Worm (Caenorhabditis elegans) whole organism, early embryonic: Measurements from ENCODE around the gene col-171.

Source experiments
- B0310.2 ChIP-seq: sonication (generic microtip); optimal IDR thresholded peaks from 2 replicates; lab custom pipeline; 2016; ENCODE audit warnings: mild to moderate bottlenecking, missing genetic modification characterization, missing compliant biosample characterization
- F13C5.2 ChIP-seq: sonication (generic microtip); optimal IDR thresholded peaks from 2 replicates; lab custom pipeline; 2017; ENCODE audit warnings: mild to moderate bottlenecking, missing genetic modification characterization, inconsistent platforms, missing compliant biosample characterization
- aly-1 ChIP-seq: sonication (generic microtip); optimal IDR thresholded peaks from 2 replicates; lab custom pipeline; 2016; ENCODE audit warnings: missing genetic modification characterization, missing compliant biosample characterization
- ama-1 ChIP-seq: fragments of 150-350 bp; optimal IDR thresholded peaks from 2 replicates; lab custom pipeline; 2014
- ceh-13 ChIP-seq: fragments of 200-800 bp; sonication (Bioruptor generic); optimal IDR thresholded peaks from 2 replicates; lab custom pipeline; 2018; ENCODE audit warnings: mild to moderate bottlenecking, missing genetic modification characterization, missing compliant biosample characterization
- ceh-36 ChIP-seq: sonication (generic microtip); optimal IDR thresholded peaks from 2 replicates; lab custom pipeline; 2016; ENCODE audit warnings: missing genetic modification characterization, inconsistent platforms, missing compliant biosample characterization
- ets-7 ChIP-seq: sonication (generic microtip); optimal IDR thresholded peaks from 2 replicates; lab custom pipeline; 2016; ENCODE audit warnings: missing genotype, missing genetic modification characterization, missing compliant biosample characterization
- flt-1 ChIP-seq: fragments of 200-800 bp; sonication (Bioruptor generic); IDR thresholded peaks from 2 replicates; pipeline ENCODE4 v1.3.6; 2022; ENCODE audit warnings: missing genetic modification characterization, missing compliant biosample characterization
- hmbx-1 ChIP-seq: sonication (generic microtip); optimal IDR thresholded peaks from 2 replicates; lab custom pipeline; 2016; ENCODE audit warnings: mild to moderate bottlenecking, missing genetic modification characterization, missing compliant biosample characterization
- hmg-4 ChIP-seq: fragments of 200-800 bp; sonication (Bioruptor generic); optimal IDR thresholded peaks from 2 replicates; lab custom pipeline; 2018; ENCODE audit warnings: mild to moderate bottlenecking, missing genetic modification characterization, missing compliant biosample characterization
- hnd-1 ChIP-seq: sonication (generic microtip); optimal IDR thresholded peaks from 2 replicates; lab custom pipeline; 2016; ENCODE audit warnings: missing genetic modification characterization, missing compliant biosample characterization
- pes-1 ChIP-seq: fragments of 200-800 bp; sonication (Bioruptor generic); IDR thresholded peaks from 2 replicates; pipeline ENCODE4 v1.3.6; 2022; ENCODE audit warnings: missing genetic modification reagents, missing genetic modification characterization, missing compliant biosample characterization
- scrt-1 ChIP-seq: fragments of 200-800 bp; sonication (Bioruptor generic); IDR thresholded peaks from 2 replicates; pipeline ENCODE4 v1.3.6; 2022; ENCODE audit warnings: missing genetic modification characterization, missing compliant biosample characterization
- sea-1 ChIP-seq: fragments of 200-800 bp; sonication (Bioruptor generic); conservative IDR thresholded peaks from 2 replicates; pipeline ENCODE4 v1.3.6; 2022; ENCODE audit warnings: missing genetic modification characterization, missing compliant biosample characterization
- tbx-11 ChIP-seq: fragments of 200-800 bp; sonication (Bioruptor generic); IDR thresholded peaks from 2 replicates; pipeline ENCODE4 v1.3.6; 2022; ENCODE audit warnings: missing genetic modification characterization, missing compliant biosample characterization
- tbx-37 ChIP-seq: fragments of 200-800 bp; sonication (Bioruptor generic); conservative IDR thresholded peaks from 2 replicates; pipeline ENCODE4 v1.3.6; 2022; ENCODE audit warnings: missing genetic modification reagents, missing genetic modification characterization, missing compliant biosample characterization
- tra-4 ChIP-seq: sonication (generic microtip); optimal IDR thresholded peaks from 2 replicates; lab custom pipeline; 2017; ENCODE audit warnings: missing genetic modification characterization, missing compliant biosample characterization

Gene col-171

ce11 chrX:6299641-6300240, 34.4 kb upstream of the col-171 start, which contains the start of gene cest-16:
TSS of gene cest-16 (plus strand) at chrX:6299942.
- TF ChIP-seq hmbx-1 (tag; lab: Kevin White, UChicago) (no peak), tbx-37 (no peak), tra-4 (tag; lab: Kevin White, UChicago) (no peak), ceh-13 (GFP tag; lab: Kevin White, UChicago) (no peak), scrt-1 (no peak), sea-1 (GFP tag; lab: Robert Waterston, UW) (no peak), flt-1 (GFP tag; lab: Robert Waterston, UW) (no peak), pes-1 (GFP tag; lab: Robert Waterston, UW) (no peak), tbx-11 (GFP tag; lab: Robert Waterston, UW) (no peak), B0310.2 (tag; lab: Kevin White, UChicago) (no peak), ama-1 (lab: Kevin White, UChicago) (no peak)

- no peak for TF ChIP-seq tra-4 (tag; lab: Kevin White, UChicago)
- TF ChIP-seq ceh-36 (tag; lab: Kevin White, UChicago), result no peak
- no peak for TF ChIP-seq F13C5.2 (tag; lab: Kevin White, UChicago)
- no peak for TF ChIP-seq ceh-13 (GFP tag; lab: Kevin White, UChicago)
- no peak for TF ChIP-seq scrt-1
- no peak for TF ChIP-seq flt-1 (GFP tag; lab: Robert Waterston, UW)
- no peak for TF ChIP-seq hnd-1
- TF ChIP-seq aly-1 (tag; lab: Kevin White, UChicago), result no peak
- no peak for TF ChIP-seq hmg-4 (GFP tag; lab: Kevin White, UChicago)
- TF ChIP-seq ets-7 (tag; lab: Kevin White, UChicago), result no peak
- TF ChIP-seq pes-1 (GFP tag; lab: Robert Waterston, UW), result no peak
- TF ChIP-seq ama-1 (lab: Kevin White, UChicago), result no peak
- no peak for TF ChIP-seq tbx-37
- TF ChIP-seq sea-1 (GFP tag; lab: Robert Waterston, UW), result no peak
- TF ChIP-seq tbx-11 (GFP tag; lab: Robert Waterston, UW), result no peak
- TF ChIP-seq B0310.2 (tag; lab: Kevin White, UChicago), result no peak
- TF ChIP-seq hmbx-1 (tag; lab: Kevin White, UChicago), result no peak
These were observed 22.7 kb upstream of the col-171 start, which contains the start of gene npr-38 for ce11 chrX:6311391-6311790. TSS of gene npr-38 (plus strand) at chrX:6311691.

- no peak for TF ChIP-seq ceh-13 (GFP tag; lab: Kevin White, UChicago)
- TF ChIP-seq sea-1 (GFP tag; lab: Robert Waterston, UW), result no peak
- TF ChIP-seq B0310.2 (tag; lab: Kevin White, UChicago), result no peak
- TF ChIP-seq tbx-11 (GFP tag; lab: Robert Waterston, UW), result no peak
- no peak for TF ChIP-seq hmbx-1 (tag; lab: Kevin White, UChicago)
These were observed 15.3 kb upstream of the col-171 start for ce11 chrX:6318803-6319202.

- TF ChIP-seq aly-1 (tag; lab: Kevin White, UChicago), result no peak
- TF ChIP-seq ceh-13 (GFP tag; lab: Kevin White, UChicago), result no peak
- TF ChIP-seq tbx-11 (GFP tag; lab: Robert Waterston, UW), result no peak
- no peak for TF ChIP-seq ceh-36 (tag; lab: Kevin White, UChicago)
- TF ChIP-seq pes-1 (GFP tag; lab: Robert Waterston, UW), result no peak
- no peak for TF ChIP-seq tra-4 (tag; lab: Kevin White, UChicago)
- no peak for TF ChIP-seq hmbx-1 (tag; lab: Kevin White, UChicago)
- no peak for TF ChIP-seq sea-1 (GFP tag; lab: Robert Waterston, UW)
- no peak for TF ChIP-seq flt-1 (GFP tag; lab: Robert Waterston, UW)
These were observed 14.6 kb upstream of the col-171 start, which contains the start of gene chtb-3 for ce11 chrX:6319546-6319945. TSS of gene chtb-3 (minus strand) at chrX:6319646.

ce11 chrX:6320887-6321286, 13.2 kb upstream of the col-171 start:
- TF ChIP-seq flt-1 (GFP tag; lab: Robert Waterston, UW) (no peak), F13C5.2 (tag; lab: Kevin White, UChicago) (no peak), ceh-36 (tag; lab: Kevin White, UChicago) (no peak)

- TF ChIP-seq tbx-37, result no peak
- TF ChIP-seq pes-1 (GFP tag; lab: Robert Waterston, UW), result no peak
- no peak for TF ChIP-seq ceh-36 (tag; lab: Kevin White, UChicago)
- TF ChIP-seq hmbx-1 (tag; lab: Kevin White, UChicago), result no peak
- TF ChIP-seq scrt-1, result no peak
- TF ChIP-seq hmg-4 (GFP tag; lab: Kevin White, UChicago), result no peak
- no peak for TF ChIP-seq tra-4 (tag; lab: Kevin White, UChicago)
- no peak for TF ChIP-seq F13C5.2 (tag; lab: Kevin White, UChicago)
- no peak for TF ChIP-seq ets-7 (tag; lab: Kevin White, UChicago)
- TF ChIP-seq B0310.2 (tag; lab: Kevin White, UChicago), result no peak
These were observed 12.7 kb upstream of the col-171 start for ce11 chrX:6321380-6321779.

ce11 chrX:6323129-6323528, 11.0 kb upstream of the col-171 start, which contains the start of gene col-167:
TSS of gene col-167 (plus strand) at chrX:6323488.
- no peak for TF ChIP-seq flt-1 (GFP tag; lab: Robert Waterston, UW)
- no peak for TF ChIP-seq ama-1 (lab: Kevin White, UChicago)

ce11 chrX:6326088-6326487, 8.0 kb upstream of the col-171 start, which contains the start of gene col-168:
TSS of gene col-168 (plus strand) at chrX:6326388.
- TF ChIP-seq ceh-13 (GFP tag; lab: Kevin White, UChicago), result no peak
